Fruit fly (Drosophila melanogaster) whole organism, embryonic: ENCODE data around the gene CAHbeta.

Source experiments
- Atf-2 ChIP-seq: fragments of 200-800 bp; sonication (Bioruptor generic); optimal IDR thresholded peaks from 2 replicates; lab custom pipeline; 2016; ENCODE audit warnings: missing biosample characterization, missing genetic modification characterization
- CG10321 ChIP-seq: fragments of 200-800 bp; sonication (Bioruptor generic); IDR thresholded peaks from 2 replicates; pipeline ENCODE4 v1.3.6; 2022; ENCODE audit warnings: missing biosample characterization, missing genetic modification characterization
- CG10543 ChIP-seq: fragments of 200-800 bp; sonication (Bioruptor generic); optimal IDR thresholded peaks from 3 replicates; lab custom pipeline; 2017; ENCODE audit warnings: missing biosample characterization, mild to moderate bottlenecking, missing genetic modification characterization, moderate library complexity
- CG10959 ChIP-seq: fragments of 200-800 bp; sonication (Bioruptor generic); IDR thresholded peaks from 2 replicates; pipeline ENCODE4 v1.3.6; 2022; ENCODE audit warnings: missing biosample characterization, missing genetic modification characterization
- CG11398 ChIP-seq: fragments of 200-800 bp; sonication (Bioruptor generic); optimal IDR thresholded peaks from 2 replicates; lab custom pipeline; 2016; ENCODE audit warnings: missing biosample characterization, missing genetic modification characterization
- CG12071 ChIP-seq: fragments of 200-800 bp; sonication (Bioruptor generic); optimal IDR thresholded peaks from 3 replicates; lab custom pipeline; 2018; ENCODE audit warnings: missing biosample characterization, mild to moderate bottlenecking, missing genetic modification characterization
- CG12104 ChIP-seq: fragments of 200-800 bp; sonication (Bioruptor generic); optimal IDR thresholded peaks from 3 replicates; lab custom pipeline; 2016; ENCODE audit warnings: missing biosample characterization, missing genetic modification characterization
- CG1792 ChIP-seq: fragments of 200-800 bp; sonication (Bioruptor generic); optimal IDR thresholded peaks from 2 replicates; lab custom pipeline; 2016; ENCODE audit warnings: missing biosample characterization, missing genetic modification characterization
- CG2129 ChIP-seq: fragments of 200-800 bp; sonication (Bioruptor generic); IDR thresholded peaks from 2 replicates; pipeline ENCODE4 v1.3.6; 2022; ENCODE audit warnings: missing biosample characterization, missing genetic modification characterization; ENCODE audit not compliant: partially characterized antibody
- CG2889 ChIP-seq: fragments of 200-800 bp; sonication (Bioruptor generic); IDR thresholded peaks from 3 replicates; pipeline ENCODE4 v1.3.6; 2022; ENCODE audit warnings: missing biosample characterization, missing genetic modification characterization
- CG32772 ChIP-seq: fragments of 200-800 bp; sonication (Bioruptor generic); IDR thresholded peaks from 2 replicates; pipeline ENCODE4 v1.3.6; 2022; ENCODE audit warnings: missing biosample characterization, missing genetic modification characterization
- CG3726 ChIP-seq: fragments of 200-800 bp; sonication (Bioruptor generic); IDR thresholded peaks from 3 replicates; pipeline ENCODE4, ENCODE4 v1.3.6; 2022; ENCODE audit warnings: missing biosample characterization, missing genetic modification characterization
- CG5245 ChIP-seq: fragments of 200-800 bp; sonication (Bioruptor generic); optimal IDR thresholded peaks from 3 replicates; lab custom pipeline; 2016; ENCODE audit warnings: missing biosample characterization, missing genetic modification characterization
- CG6689 ChIP-seq: fragments of 200-800 bp; sonication (Bioruptor generic); IDR thresholded peaks from 2 replicates; pipeline ENCODE4 v1.3.6; 2022; ENCODE audit warnings: missing biosample characterization, missing genetic modification characterization
- CG7271 ChIP-seq: fragments of 200-800 bp; sonication (Bioruptor generic); optimal IDR thresholded peaks from 2 replicates; lab custom pipeline; 2018; ENCODE audit warnings: missing biosample characterization, mild to moderate bottlenecking, missing genetic modification characterization, moderate library complexity
- CG7357 ChIP-seq: fragments of 200-800 bp; sonication (Bioruptor generic); IDR thresholded peaks from 3 replicates; pipeline ENCODE4 v1.3.6; 2022; ENCODE audit warnings: missing biosample characterization, missing genetic modification characterization
- CG7745 ChIP-seq: fragments of 200-800 bp; sonication (Bioruptor generic); optimal IDR thresholded peaks from 2 replicates; lab custom pipeline; 2018; ENCODE audit warnings: missing biosample characterization, mild to moderate bottlenecking, missing genetic modification characterization, moderate library complexity
- CG7963 ChIP-seq: fragments of 200-800 bp; sonication (Bioruptor generic); IDR thresholded peaks from 3 replicates; pipeline ENCODE4 v1.3.6; 2022; ENCODE audit warnings: missing biosample characterization, missing genetic modification characterization; ENCODE audit not compliant: partially characterized antibody
- CG9727 ChIP-seq: fragments of 200-800 bp; sonication (Bioruptor generic); optimal IDR thresholded peaks from 3 replicates; lab custom pipeline; 2017; ENCODE audit warnings: missing biosample characterization, mild to moderate bottlenecking, missing genetic modification characterization
- CG9797 ChIP-seq: fragments of 200-800 bp; sonication (Bioruptor generic); optimal IDR thresholded peaks from 3 replicates; lab custom pipeline; 2018; ENCODE audit warnings: missing biosample characterization, mild to moderate bottlenecking, missing genetic modification characterization
- D19B ChIP-seq: fragments of 200-800 bp; sonication (Bioruptor generic); optimal IDR thresholded peaks from 2 replicates; lab custom pipeline; 2017; ENCODE audit warnings: missing biosample characterization, mild to moderate bottlenecking, missing genetic modification characterization
- Dip2 ChIP-seq: fragments of 200-800 bp; sonication (Bioruptor generic); IDR thresholded peaks from 2 replicates; pipeline ENCODE4 v1.3.6; 2022; ENCODE audit warnings: missing biosample characterization, missing genetic modification characterization
- ERR ChIP-seq: fragments of 200-800 bp; sonication (Bioruptor generic); optimal IDR thresholded peaks from 2 replicates; lab custom pipeline; 2016; ENCODE audit warnings: missing biosample characterization, missing genetic modification characterization
- HLH3B ChIP-seq: fragments of 200-800 bp; sonication (Bioruptor generic); IDR thresholded peaks from 2 replicates; pipeline ENCODE4 v1.3.6; 2022; ENCODE audit warnings: missing biosample characterization, missing genetic modification characterization
- Med ChIP-seq: fragments of 200-800 bp; sonication (Bioruptor generic); peaks from one replicate; lab custom pipeline; 2016; ENCODE audit warnings: missing biosample characterization, missing genetic modification characterization, mild to moderate bottlenecking, inconsistent platforms, moderate library complexity
- Myb ChIP-seq: fragments of 200-800 bp; sonication (Bioruptor generic); optimal IDR thresholded peaks from 2 replicates; lab custom pipeline; 2016; ENCODE audit warnings: missing biosample characterization, missing genetic modification characterization
- NC2α ChIP-seq: fragments of 200-800 bp; sonication (Bioruptor generic); optimal IDR thresholded peaks from 2 replicates; lab custom pipeline; 2016; ENCODE audit warnings: missing biosample characterization, missing genetic modification characterization
- NC2β ChIP-seq: fragments of 200-800 bp; sonication (Bioruptor generic); optimal IDR thresholded peaks from 2 replicates; lab custom pipeline; 2016; ENCODE audit warnings: missing biosample characterization, missing genetic modification characterization
- Optix ChIP-seq: fragments of 200-800 bp; sonication (Bioruptor generic); IDR thresholded peaks from 3 replicates; pipeline ENCODE4 v1.3.6; 2022; ENCODE audit warnings: missing biosample characterization, missing genetic modification characterization
- Rfx ChIP-seq: fragments of 200-800 bp; sonication (Bioruptor generic); IDR thresholded peaks from 2 replicates; pipeline ENCODE4 v1.3.6; 2022; ENCODE audit warnings: missing biosample characterization, missing genetic modification characterization
- Rx ChIP-seq: fragments of 200-800 bp; sonication (Bioruptor generic); IDR thresholded peaks from 2 replicates; pipeline ENCODE4 v1.3.6; 2022; ENCODE audit warnings: missing biosample characterization, missing genetic modification characterization
- Sox102F ChIP-seq: fragments of 200-800 bp; sonication (Bioruptor generic); optimal IDR thresholded peaks from 2 replicates; lab custom pipeline; 2018; ENCODE audit warnings: missing biosample characterization, mild to moderate bottlenecking, missing genetic modification characterization, moderate library complexity
- Stat92E ChIP-seq, 3 experiments: fragments of >200 bp in 2 of 3; fragments of 200-800 bp in 1 of 3; sonication (Bioruptor generic) in 1 of 3; optimal IDR thresholded peaks; 2 replicates each; lab custom pipeline; 2017 to 2019; ENCODE audit warnings: missing biosample characterization in 3 of 3, missing genetic modification characterization in 3 of 3, mild to moderate bottlenecking in 1 of 3, moderate library complexity in 1 of 3
- ap ChIP-seq: fragments of 200-800 bp; sonication (Bioruptor generic); IDR thresholded peaks from 2 replicates; pipeline ENCODE4 v1.3.6; 2022; ENCODE audit warnings: missing biosample characterization, missing genetic modification characterization
- crc ChIP-seq: fragments of 200-800 bp; sonication (Bioruptor generic); optimal IDR thresholded peaks from 2 replicates; lab custom pipeline; 2016; ENCODE audit warnings: missing biosample characterization, missing genetic modification characterization
- fd64A ChIP-seq: fragments of 200-800 bp; sonication (Bioruptor generic); optimal IDR thresholded peaks from 3 replicates; lab custom pipeline; 2018; ENCODE audit warnings: missing biosample characterization, mild to moderate bottlenecking, missing genetic modification characterization
- fu2 ChIP-seq: fragments of 200-800 bp; sonication (Bioruptor generic); optimal IDR thresholded peaks from 2 replicates; lab custom pipeline; 2016; ENCODE audit warnings: missing biosample characterization, missing genetic modification characterization
- gcm2 ChIP-seq: fragments of 200-800 bp; sonication (Bioruptor generic); optimal IDR thresholded peaks from 2 replicates; lab custom pipeline; 2016; ENCODE audit warnings: missing biosample characterization, missing genetic modification characterization
- gsb-n ChIP-seq: fragments of 200-800 bp; sonication (Bioruptor generic); optimal IDR thresholded peaks from 3 replicates; lab custom pipeline; 2018; ENCODE audit warnings: missing biosample characterization, mild to moderate bottlenecking, missing genetic modification characterization
- hkb ChIP-seq, 2 experiments: fragments of 200-800 bp in 1 of 2; fragments of >200 bp in 1 of 2; sonication (Bioruptor generic) in 1 of 2; IDR thresholded peaks in 1 of 2; optimal IDR thresholded peaks in 1 of 2; 2 replicates each; pipeline versions ENCODE4 v1.3.6 to Lab custom; 2017 to 2022; ENCODE audit warnings: missing biosample characterization in 1 of 2, missing genetic modification characterization in 1 of 2
- lbe ChIP-seq: fragments of 200-800 bp; sonication (Bioruptor generic); optimal IDR thresholded peaks from 2 replicates; lab custom pipeline; 2016; ENCODE audit warnings: missing biosample characterization, mild to moderate bottlenecking, missing genetic modification characterization
- oc ChIP-seq: fragments of 200-800 bp; sonication (Bioruptor generic); optimal IDR thresholded peaks from 2 replicates; lab custom pipeline; 2018; ENCODE audit warnings: missing biosample characterization, mild to moderate bottlenecking, missing genetic modification characterization, moderate library complexity
- pho ChIP-seq: fragments of 200-800 bp; sonication (Bioruptor generic); optimal IDR thresholded peaks from 2 replicates; lab custom pipeline; 2016; ENCODE audit warnings: missing biosample characterization, missing genetic modification characterization
- phol ChIP-seq: fragments of 200-800 bp; sonication (Bioruptor generic); optimal IDR thresholded peaks from 3 replicates; lab custom pipeline; 2018; ENCODE audit warnings: missing biosample characterization, mild to moderate bottlenecking, missing genetic modification characterization, moderate library complexity
- pum ChIP-seq: fragments of 200-800 bp; sonication (Bioruptor generic); optimal IDR thresholded peaks from 2 replicates; lab custom pipeline; 2016; ENCODE audit warnings: missing biosample characterization, missing genetic modification characterization
- sim ChIP-seq: fragments of 200-800 bp; sonication (Bioruptor generic); IDR thresholded peaks from 2 replicates; pipeline ENCODE4 v1.3.6; 2022; ENCODE audit warnings: missing biosample characterization, missing genetic modification characterization
- slou ChIP-seq: fragments of 200-800 bp; sonication (Bioruptor generic); optimal IDR thresholded peaks from 3 replicates; lab custom pipeline; 2016; ENCODE audit warnings: missing biosample characterization, missing genetic modification characterization
- tgo ChIP-seq: fragments of 200-800 bp; sonication (Bioruptor generic); IDR thresholded peaks from 3 replicates; pipeline ENCODE4 v1.3.6; 2022; ENCODE audit warnings: missing biosample characterization, missing genetic modification characterization
- zfh1 ChIP-seq: fragments of 200-800 bp; sonication (Bioruptor generic); IDR thresholded peaks from 3 replicates; pipeline ENCODE4 v1.3.6; 2022; ENCODE audit warnings: missing biosample characterization, missing genetic modification characterization
- zfh2 ChIP-seq: fragments of 200-800 bp; sonication (Bioruptor generic); optimal IDR thresholded peaks from 2 replicates; lab custom pipeline; 2016; ENCODE audit warnings: missing biosample characterization, missing genetic modification characterization

Gene CAHbeta

DNA sequence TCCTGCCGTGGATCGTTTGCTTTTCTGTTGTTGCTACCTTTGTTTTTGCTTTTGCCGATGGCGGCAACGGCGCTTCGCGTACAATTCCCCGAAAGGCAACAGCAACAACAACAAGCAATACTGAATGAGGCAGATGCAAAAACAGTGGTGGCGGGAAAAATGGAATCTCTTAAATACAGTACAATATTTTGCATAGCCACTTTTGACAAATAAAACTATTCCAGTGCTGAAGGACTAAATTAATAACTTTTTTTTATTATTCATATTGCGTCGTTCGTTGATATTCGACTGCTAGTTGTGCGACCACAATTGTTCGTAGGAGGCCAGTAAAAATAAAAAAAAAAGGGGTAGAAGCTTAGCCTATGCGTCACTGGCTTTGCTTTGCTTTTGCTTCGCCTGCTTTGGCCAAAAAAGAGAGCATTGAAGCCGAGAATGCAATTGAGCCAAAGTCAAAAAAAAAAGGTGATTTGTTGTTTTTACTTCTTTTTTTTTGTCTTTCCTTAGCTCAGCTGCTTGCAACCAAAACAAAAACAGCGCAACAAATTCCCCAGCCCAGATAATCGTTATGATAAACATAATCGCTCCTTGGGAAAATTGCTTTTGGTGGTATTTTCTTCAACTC, 51.2 kb downstream of the CAHbeta start (continued):
- TF ChIP-seq fd64A (GFP tag; lab: Kevin White, UChicago): peak; percentile 69
- no peak for TF ChIP-seq CG10543
- TF ChIP-seq sim (GFP tag; lab: Robert Waterston, UW): no peak
- peak; percentile 88 for TF ChIP-seq Rfx (GFP tag; lab: Robert Waterston, UW)
- peak; percentile 61 for TF ChIP-seq Myb (GFP tag; lab: Kevin White, UChicago)
- TF ChIP-seq hkb (optimal IDR thresholded peaks at IDR 0.05; lab: Kevin White, UChicago): no peak
- peak; percentile 96 for TF ChIP-seq hkb (GFP tag; IDR thresholded peaks at IDR 0.05; lab: Robert Waterston, UW)
- peak; percentile 89 for TF ChIP-seq CG6689 (GFP tag; lab: Robert Waterston, UW)
- TF ChIP-seq ap (GFP tag; lab: Robert Waterston, UW): peak; percentile 89
- TF ChIP-seq CG7963 (GFP tag; lab: Robert Waterston, UW): no peak
- peak; percentile 92 for TF ChIP-seq HLH3B (GFP tag; lab: Robert Waterston, UW)
- TF ChIP-seq oc (tag; lab: Kevin White, UChicago): peak; percentile 92
- TF ChIP-seq CG12071 (GFP tag; lab: Kevin White, UChicago): peak; percentile 86
- peak; percentile 63; the same call in 1 of the 3 replicates for TF ChIP-seq CG7357 (GFP tag; lab: Robert Waterston, UW)
- TF ChIP-seq ERR (GFP tag; lab: Kevin White, UChicago): peak; percentile 75
- peak; percentile 82 for TF ChIP-seq pum
- peak; percentile 55 for TF ChIP-seq Atf-2 (GFP tag; lab: Kevin White, UChicago)
- peak; percentile 78 for TF ChIP-seq D19B
- TF ChIP-seq Rx (GFP tag; lab: Robert Waterston, UW): peak; percentile 88
- peak; percentile 83 for TF ChIP-seq phol (tag; lab: Kevin White, UChicago)
- TF ChIP-seq slou (GFP tag; lab: Kevin White, UChicago): peak; percentile 28
- peak; percentile 70 for TF ChIP-seq fu2
- peak; percentile 76 for TF ChIP-seq CG12104
- TF ChIP-seq CG32772 (GFP tag; lab: Robert Waterston, UW): peak; percentile 90
- peak; percentile 87 for TF ChIP-seq CG2889
- TF ChIP-seq pho (GFP tag; lab: Kevin White, UChicago): peak; percentile 85
- peak; percentile 92 for TF ChIP-seq lbe (GFP tag; lab: Kevin White, UChicago)
- peak; percentile 59 for TF ChIP-seq NC2α
- peak; percentile 92 for TF ChIP-seq zfh1
- TF ChIP-seq gcm2 (GFP tag; lab: Kevin White, UChicago): peak; percentile 85
- TF ChIP-seq crc: peak; percentile 68
- TF ChIP-seq CG7745 (tag; lab: Kevin White, UChicago): no peak
- TF ChIP-seq Optix (GFP tag; lab: Robert Waterston, UW): peak; percentile 89
- TF ChIP-seq CG5245 (GFP tag; lab: Kevin White, UChicago): peak; percentile 85
- TF ChIP-seq CG10321 (GFP tag; lab: Robert Waterston, UW): peak; percentile 60; the same call in 1 of the 2 replicates
- peak; percentile 49 for TF ChIP-seq CG1792 (GFP tag; lab: Kevin White, UChicago)
- peak; percentile 71 for TF ChIP-seq CG11398 (GFP tag; lab: Kevin White, UChicago)
- TF ChIP-seq gsb-n: peak; percentile 77
- TF ChIP-seq CG9797: no peak
- TF ChIP-seq Stat92E (GFP tag; optimal IDR thresholded peaks at IDR 0.05; lab: Kevin White, UChicago): peak in 1 of 3 experiments; percentile 95
- TF ChIP-seq CG2129 (GFP tag; lab: Robert Waterston, UW): no peak
- TF ChIP-seq CG9727 (GFP tag; lab: Kevin White, UChicago): peak; percentile 80
- TF ChIP-seq CG7271 (tag; lab: Kevin White, UChicago): peak; percentile 33
- TF ChIP-seq Sox102F (GFP tag; lab: Kevin White, UChicago): peak; percentile 96
- TF ChIP-seq Med (GFP tag; lab: Kevin White, UChicago): peak; percentile 97
- TF ChIP-seq NC2β: peak; percentile 73
- TF ChIP-seq CG3726 (GFP tag; lab: Robert Waterston, UW): peak; percentile 85; the same call in 2 of the 3 replicates
- peak; percentile 98 for TF ChIP-seq tgo (GFP tag; lab: Robert Waterston, UW)
- TF ChIP-seq CG10959 (GFP tag; lab: Robert Waterston, UW): peak; percentile 75
- TF ChIP-seq Dip2: peak; percentile 38; the same call in 1 of the 2 replicates
- TF ChIP-seq zfh2 (GFP tag; lab: Kevin White, UChicago): peak; percentile 83
